Worm (Caenorhabditis elegans) whole organism, L4 larva: Measurements from ENCODE around the gene zif-1.

ENCODE experiments used
- F26F4.8 ChIP-seq: fragments of 200-800 bp; sonication (Bioruptor generic); conservative IDR thresholded peaks from 2 replicates; pipeline ENCODE4 v1.3.6; 2022; ENCODE audit warnings: missing genetic modification characterization, missing compliant biosample characterization
- F44E2.7 ChIP-seq: fragments of 200-800 bp; sonication (Bioruptor generic); IDR thresholded peaks from 2 replicates; pipeline ENCODE4 v2.1.2; 2022; ENCODE audit warnings: missing genetic modification characterization, missing compliant biosample characterization
- F49E8.2 ChIP-seq: sonication (generic microtip); optimal IDR thresholded peaks from 2 replicates; lab custom pipeline; 2016; ENCODE audit warnings: missing compliant biosample characterization, mild to moderate bottlenecking, missing genetic modification characterization, borderline replicate concordance
- T20F7.1 ChIP-seq: fragments of 200-800 bp; sonication (Bioruptor generic); optimal IDR thresholded peaks from 2 replicates; lab custom pipeline; 2018; ENCODE audit warnings: mild to moderate bottlenecking, missing genetic modification characterization, missing compliant biosample characterization
- T26A8.4 ChIP-seq: fragments of 200-800 bp; sonication (Bioruptor generic); IDR thresholded peaks from 2 replicates; pipeline ENCODE4 v1.3.6; 2022; ENCODE audit warnings: missing genetic modification characterization, missing compliant biosample characterization
- Y105C5A.15 ChIP-seq: fragments of 200-800 bp; sonication (Bioruptor generic); IDR thresholded peaks from 2 replicates; pipeline ENCODE4 v1.3.6; 2022; ENCODE audit warnings: missing genetic modification characterization, missing compliant biosample characterization
- Y48G9A.11 ChIP-seq: fragments of 200-800 bp; sonication (Bioruptor generic); IDR thresholded peaks from 2 replicates; pipeline ENCODE4 v1.3.6; 2022; ENCODE audit warnings: missing genetic modification reagents, missing genetic modification characterization, missing compliant biosample characterization
- Y75B8A.6 ChIP-seq: fragments of 200-800 bp; sonication (Bioruptor generic); IDR thresholded peaks from 2 replicates; pipeline ENCODE4 v1.3.6; 2022; ENCODE audit warnings: missing genetic modification reagents, missing genetic modification characterization, missing compliant biosample characterization
- ZK337.2 ChIP-seq: fragments of 200-800 bp; sonication (Bioruptor generic); IDR thresholded peaks from 2 replicates; pipeline ENCODE4 v1.3.6; 2022; ENCODE audit warnings: missing genetic modification reagents, missing genetic modification characterization, missing compliant biosample characterization
- aha-1 ChIP-seq: fragments of 150-350 bp; peaks from one replicate; lab custom pipeline; 2014; ENCODE audit warnings: missing biosample characterization, missing genetic modification characterization
- aly-2 ChIP-seq: sonication (generic microtip); optimal IDR thresholded peaks from 2 replicates; lab custom pipeline; 2018; ENCODE audit warnings: missing biosample characterization, missing genetic modification characterization
- arid-1 ChIP-seq: fragments of 200-800 bp; sonication (Bioruptor generic); conservative IDR thresholded peaks from 2 replicates; pipeline ENCODE4 v1.3.6; 2022; ENCODE audit warnings: missing genetic modification reagents, missing genetic modification characterization, missing compliant biosample characterization
- ceh-20 ChIP-seq: fragments of 200-800 bp; sonication (Bioruptor generic); IDR thresholded peaks from 2 replicates; pipeline ENCODE4 v1.3.6; 2022; ENCODE audit warnings: missing genetic modification reagents, missing genetic modification characterization, missing compliant biosample characterization
- ces-1 ChIP-seq: fragments of 150-350 bp; sonication (generic microtip); optimal IDR thresholded peaks from 4 replicates; lab custom pipeline; 2014; ENCODE audit warnings: missing biosample characterization, missing genetic modification reagents, missing genetic modification characterization
- daf-8 ChIP-seq: fragments of 200-800 bp; sonication (Bioruptor generic); IDR thresholded peaks from 2 replicates; pipeline ENCODE4 v1.3.6; 2022; ENCODE audit warnings: missing genetic modification characterization, missing compliant biosample characterization
- dmd-9 ChIP-seq: fragments of 200-800 bp; sonication (Bioruptor generic); IDR thresholded peaks from 2 replicates; pipeline ENCODE4 v1.3.6; 2022; ENCODE audit warnings: missing genetic modification reagents, missing genetic modification characterization, missing compliant biosample characterization
- duxl-1 ChIP-seq: sonication (generic microtip); optimal IDR thresholded peaks from 2 replicates; lab custom pipeline; 2016; ENCODE audit warnings: mild to moderate bottlenecking, missing genetic modification characterization, moderate library complexity, missing compliant biosample characterization; ENCODE audit not compliant: poor library complexity
- egl-27 ChIP-seq: sonication (generic microtip); optimal IDR thresholded peaks from 3 replicates; lab custom pipeline; 2017; ENCODE audit warnings: missing biosample characterization, missing genetic modification reagents, missing genetic modification characterization
- fos-1 ChIP-seq: fragments of 150-350 bp; optimal IDR thresholded peaks from 2 replicates; lab custom pipeline; 2014; ENCODE audit warnings: missing biosample characterization, missing genetic modification characterization
- hlh-30 ChIP-seq: sonication (generic microtip); optimal IDR thresholded peaks from 2 replicates; lab custom pipeline; 2017; ENCODE audit warnings: antibody characterized with exemption, mild to moderate bottlenecking, missing genetic modification characterization, missing compliant biosample characterization; ENCODE audit not compliant: insufficient read depth
- hmg-1.1 ChIP-seq: fragments of 200-800 bp; sonication (Bioruptor generic); IDR thresholded peaks from 2 replicates; pipeline ENCODE4 v1.3.6; 2022; ENCODE audit warnings: missing genetic modification reagents, missing genetic modification characterization, missing compliant biosample characterization
- lin-13 ChIP-seq: fragments of 150-350 bp; optimal IDR thresholded peaks from 2 replicates; lab custom pipeline; 2014; ENCODE audit warnings: missing biosample characterization, missing genetic modification reagents, missing genetic modification characterization
- lin-15B ChIP-seq: fragments of 150-350 bp; sonication (generic microtip); optimal IDR thresholded peaks from 3 replicates; lab custom pipeline; 2014; ENCODE audit warnings: missing biosample characterization, missing genetic modification characterization
- lin-29 ChIP-seq: fragments of 200-800 bp; sonication (Bioruptor generic); IDR thresholded peaks from 2 replicates; pipeline ENCODE4 v1.3.6; 2022; ENCODE audit warnings: missing genetic modification reagents, missing genetic modification characterization, missing compliant biosample characterization
- lin-39 ChIP-seq: fragments of 150-350 bp; optimal IDR thresholded peaks from 2 replicates; lab custom pipeline; 2014; ENCODE audit warnings: missing biosample characterization, missing genetic modification reagents, missing genetic modification characterization
- madf-5 ChIP-seq, 2 experiments: fragments of 200-800 bp; sonication (Bioruptor generic); IDR thresholded peaks; 2 replicates each; pipeline ENCODE4 v1.3.6; 2022; ENCODE audit warnings: missing compliant biosample characterization in 2 of 2, missing genetic modification characterization in 2 of 2
- madf-9 ChIP-seq: fragments of 200-800 bp; sonication (Bioruptor generic); conservative IDR thresholded peaks from 2 replicates; pipeline ENCODE4 v1.3.6; 2022; ENCODE audit warnings: missing genetic modification reagents, missing genetic modification characterization, missing compliant biosample characterization
- mdl-1 ChIP-seq, 2 experiments: fragments of 150-350 bp in 1 of 2; sonication (generic microtip) in 1 of 2; optimal IDR thresholded peaks; 2 replicates each; lab custom pipeline; 2014 to 2017; ENCODE audit warnings: missing biosample characterization in 2 of 2, missing genetic modification characterization in 2 of 2
- mdt-29 ChIP-seq: fragments of 200-800 bp; sonication (Bioruptor generic); IDR thresholded peaks from 2 replicates; pipeline ENCODE4 v1.3.6; 2022; ENCODE audit warnings: missing genetic modification reagents, missing genetic modification characterization, missing compliant biosample characterization
- mxl-2 ChIP-seq: fragments of 200-800 bp; sonication (Bioruptor generic); conservative IDR thresholded peaks from 2 replicates; pipeline ENCODE4 v1.3.6; 2022; ENCODE audit warnings: missing genetic modification reagents, missing genetic modification characterization, missing compliant biosample characterization
- mxl-3 ChIP-seq: fragments of 200-800 bp; sonication (Bioruptor generic); optimal IDR thresholded peaks from 2 replicates; lab custom pipeline; 2018; ENCODE audit warnings: mild to moderate bottlenecking, missing genetic modification characterization, missing compliant biosample characterization
- nhr-102 ChIP-seq: sonication (generic microtip); optimal IDR thresholded peaks from 2 replicates; lab custom pipeline; 2016; ENCODE audit warnings: mild to moderate bottlenecking, missing genetic modification characterization, moderate library complexity, missing compliant biosample characterization
- nhr-11 ChIP-seq: fragments of 150-350 bp; optimal IDR thresholded peaks from 2 replicates; lab custom pipeline; 2014; ENCODE audit warnings: missing biosample characterization, missing genetic modification characterization
- nhr-237 ChIP-seq: sonication (generic microtip); optimal IDR thresholded peaks from 2 replicates; lab custom pipeline; 2017; ENCODE audit warnings: missing biosample characterization, missing genetic modification characterization
- nhr-48 ChIP-seq: sonication (generic microtip); optimal IDR thresholded peaks from 2 replicates; lab custom pipeline; 2016; ENCODE audit warnings: mild to moderate bottlenecking, missing genetic modification characterization, missing compliant biosample characterization
- nhr-76 ChIP-seq: fragments of 150-350 bp; optimal IDR thresholded peaks from 2 replicates; lab custom pipeline; 2014; ENCODE audit warnings: missing biosample characterization, missing genetic modification characterization
- nhr-77 ChIP-seq: fragments of 150-350 bp; optimal IDR thresholded peaks from 2 replicates; lab custom pipeline; 2014; ENCODE audit warnings: missing biosample characterization, missing genetic modification characterization
- saeg-2 ChIP-seq: fragments of 200-800 bp; sonication (Bioruptor generic); IDR thresholded peaks from 2 replicates; pipeline ENCODE4 v1.3.6; 2022; ENCODE audit warnings: missing genetic modification reagents, missing genetic modification characterization, missing compliant biosample characterization
- set-16 ChIP-seq: fragments of 200-800 bp; sonication (Bioruptor generic); IDR thresholded peaks from 2 replicates; pipeline ENCODE4 v1.3.6; 2022; ENCODE audit warnings: missing genetic modification reagents, missing genetic modification characterization, missing compliant biosample characterization
- snpc-4 ChIP-seq: fragments of 150-350 bp; optimal IDR thresholded peaks from 2 replicates; lab custom pipeline; 2014; ENCODE audit warnings: missing biosample characterization, missing genetic modification characterization
- tag-97 ChIP-seq: fragments of 200-800 bp; sonication (Bioruptor generic); IDR thresholded peaks from 2 replicates; pipeline ENCODE4 v1.3.6; 2022; ENCODE audit warnings: missing genetic modification characterization, missing compliant biosample characterization
- unc-39 ChIP-seq: sonication (generic microtip); optimal IDR thresholded peaks from 2 replicates; lab custom pipeline; 2017; ENCODE audit warnings: missing biosample characterization, missing genetic modification characterization
- unc-62 ChIP-seq, 3 experiments: fragments of 150-350 bp in 1 of 3; sonication (generic microtip); optimal IDR thresholded peaks in 2 of 3; peaks in 1 of 3; 1 replicate in 1 of 3; 2 replicates in 2 of 3; lab custom pipeline; 2014 to 2017; ENCODE audit warnings: missing biosample characterization in 3 of 3, missing genetic modification characterization in 3 of 3, missing genetic modification reagents in 3 of 3, missing genotype in 1 of 3
- vab-7 ChIP-seq: fragments of 200-800 bp; sonication (Bioruptor generic); IDR thresholded peaks from 2 replicates; pipeline ENCODE4 v1.3.6; 2022; ENCODE audit warnings: missing genetic modification reagents, missing genetic modification characterization, missing compliant biosample characterization
- zfp-2 ChIP-seq: sonication (generic microtip); optimal IDR thresholded peaks from 2 replicates; lab custom pipeline; 2016; ENCODE audit warnings: mild to moderate bottlenecking, missing genetic modification characterization, missing compliant biosample characterization
- zfp-3 ChIP-seq: fragments of 200-800 bp; sonication (Bioruptor generic); conservative IDR thresholded peaks from 2 replicates; pipeline ENCODE4 v1.3.6; 2022; ENCODE audit warnings: missing genetic modification reagents, missing genetic modification characterization, missing compliant biosample characterization
- zip-11 ChIP-seq: fragments of 200-800 bp; sonication (Bioruptor generic); IDR thresholded peaks from 2 replicates; pipeline ENCODE4 v1.3.6; 2022; ENCODE audit warnings: missing genetic modification characterization, missing compliant biosample characterization
- zip-2 ChIP-seq: fragments of 150-350 bp; optimal IDR thresholded peaks from 2 replicates; lab custom pipeline; 2014; ENCODE audit warnings: missing biosample characterization, missing genetic modification characterization
- ztf-11 ChIP-seq: fragments of 150-350 bp; optimal IDR thresholded peaks from 2 replicates; lab custom pipeline; 2014; ENCODE audit warnings: missing biosample characterization, missing genetic modification characterization
- ztf-7 ChIP-seq: fragments of 150-350 bp; optimal IDR thresholded peaks from 2 replicates; lab custom pipeline; 2014; ENCODE audit warnings: missing biosample characterization, missing genetic modification characterization

The zif-1 gene

ce11 chrIII:8978512-8979352 lies 23.8 kb upstream of the zif-1 start (continued):
- TF ChIP-seq duxl-1 (tag; lab: Kevin White, UChicago) (peak; percentile 23), aly-2 (tag; lab: Kevin White, UChicago) (no peak), ztf-7 (tag; lab: Kevin White, UChicago) (no peak), zfp-3 (no peak), ztf-11 (tag; lab: Kevin White, UChicago) (no peak), egl-27 (tag; lab: Kevin White, UChicago) (no peak), zip-11 (GFP tag; lab: Robert Waterston, UW) (no peak), arid-1 (GFP tag; lab: Robert Waterston, UW) (no peak), lin-15B (tag; lab: Kevin White, UChicago) (no peak), madf-5 (GFP tag; IDR thresholded peaks at IDR 0.05; lab: Robert Waterston, UW) (no peak), T20F7.1 (GFP tag; lab: Kevin White, UChicago) (no peak), nhr-76 (tag; lab: Kevin White, UChicago) (no peak), zip-2 (tag; lab: Kevin White, UChicago) (no peak), ZK337.2 (GFP tag; lab: Robert Waterston, UW) (no peak), mxl-2 (GFP tag; lab: Robert Waterston, UW) (no peak), nhr-77 (tag; lab: Kevin White, UChicago) (no peak), aha-1 (peak; percentile 58), Y48G9A.11 (GFP tag; lab: Robert Waterston, UW) (no peak), mxl-3 (GFP tag; lab: Kevin White, UChicago) (no peak), F44E2.7 (GFP tag; lab: Robert Waterston, UW) (no peak), ceh-20 (GFP tag; lab: Robert Waterston, UW) (0 out of 2 replicates have a peak, but pooled peaks have one; percentile 28), fos-1 (no peak), saeg-2 (GFP tag; lab: Robert Waterston, UW) (peak; percentile 53; the same call in 1 of the 2 replicates), unc-62 (GFP tag; optimal IDR thresholded peaks at IDR 0.05 in 1 of 2; lab: Kevin White, UChicago) (peak in 1 of 2 experiments; percentile 82), unc-62 (tag; optimal IDR thresholded peaks at IDR 0.05; lab: Kevin White, UChicago) (no peak), T26A8.4 (GFP tag; lab: Robert Waterston, UW) (no peak), dmd-9 (GFP tag; lab: Robert Waterston, UW) (peak; percentile 27; the same call in 1 of the 2 replicates), lin-29 (GFP tag; lab: Robert Waterston, UW) (no peak), F49E8.2 (no peak), set-16 (no peak), mdt-29 (GFP tag; lab: Robert Waterston, UW) (0 out of 2 replicates have a peak, but pooled peaks have one; percentile 36), unc-39 (tag; lab: Kevin White, UChicago) (no peak), tag-97 (GFP tag; lab: Robert Waterston, UW) (no peak), snpc-4 (tag; lab: Kevin White, UChicago) (no peak), hmg-1.1 (GFP tag; lab: Robert Waterston, UW) (0 out of 2 replicates have a peak, but pooled peaks have one; percentile 35), hlh-30 (tag; lab: Kevin White, UChicago) (peak; percentile 29), nhr-48 (no peak), F26F4.8 (no peak), Y105C5A.15 (GFP tag; lab: Robert Waterston, UW) (no peak), mdl-1 (tag; optimal IDR thresholded peaks at IDR 0.05; lab: Kevin White, UChicago) (no peak), Y75B8A.6 (GFP tag; lab: Robert Waterston, UW) (0 out of 2 replicates have a peak, but pooled peaks have one; percentile 2), lin-39 (tag; lab: Kevin White, UChicago) (no peak), ces-1 (GFP tag; lab: Kevin White, UChicago) (no peak), zfp-2 (no peak), daf-8 (no peak), lin-13 (GFP tag; lab: Kevin White, UChicago) (no peak), nhr-102 (no peak), vab-7 (GFP tag; lab: Robert Waterston, UW) (no peak), nhr-237 (tag; lab: Kevin White, UChicago) (no peak), madf-9 (GFP tag; lab: Robert Waterston, UW) (no peak), nhr-11 (tag; lab: Kevin White, UChicago) (no peak)
